Worm (Caenorhabditis elegans) whole organism, L4 larva: ENCODE measurements around the gene Y51H7C.1.
A peak's percentile ranks its signal among the peaks of the same experiment; 100 is the strongest.

Experiments used
- aly-2 ChIP-seq: sonication (generic microtip); optimal IDR thresholded peaks from 2 replicates; lab custom pipeline; 2018; ENCODE audit warnings: missing biosample characterization, missing genetic modification characterization
- ama-1 ChIP-seq: fragments of 150-350 bp; optimal IDR thresholded peaks from 2 replicates; lab custom pipeline; 2014; ENCODE audit warnings: inconsistent platforms, mixed read lengths
- dmd-9 ChIP-seq: fragments of 200-800 bp; sonication (Bioruptor generic); IDR thresholded peaks from 2 replicates; pipeline ENCODE4 v1.3.6; 2022; ENCODE audit warnings: missing genetic modification reagents, missing genetic modification characterization, missing compliant biosample characterization
- lsy-2 ChIP-seq, 2 experiments: fragments of 150-350 bp in 1 of 2; sonication (generic microtip) in 1 of 2; optimal IDR thresholded peaks; 2 replicates each; lab custom pipeline; 2014 to 2017; ENCODE audit warnings: missing biosample characterization in 2 of 2, missing genetic modification characterization in 2 of 2
- mep-1 ChIP-seq: fragments of 150-350 bp; sonication (generic microtip); optimal IDR thresholded peaks from 3 replicates; lab custom pipeline; 2014; ENCODE audit warnings: missing biosample characterization, missing genetic modification characterization
- nhr-11 ChIP-seq: fragments of 150-350 bp; optimal IDR thresholded peaks from 2 replicates; lab custom pipeline; 2014; ENCODE audit warnings: missing biosample characterization, missing genetic modification characterization
- nhr-237 ChIP-seq: sonication (generic microtip); optimal IDR thresholded peaks from 2 replicates; lab custom pipeline; 2017; ENCODE audit warnings: missing biosample characterization, missing genetic modification characterization
- nhr-28 ChIP-seq: fragments of 150-350 bp; optimal IDR thresholded peaks from 2 replicates; lab custom pipeline; 2014; ENCODE audit warnings: missing biosample characterization, missing genetic modification characterization
- pqm-1 ChIP-seq: sonication (generic microtip); optimal IDR thresholded peaks from 2 replicates; lab custom pipeline; 2017; ENCODE audit warnings: missing biosample characterization, missing genetic modification characterization
- snpc-1.2 ChIP-seq: fragments of 200-800 bp; sonication (Bioruptor generic); IDR thresholded peaks from 2 replicates; pipeline ENCODE4 v1.3.6; 2022; ENCODE audit warnings: missing genetic modification reagents, missing genetic modification characterization, missing compliant biosample characterization
- snpc-4 ChIP-seq: fragments of 150-350 bp; optimal IDR thresholded peaks from 2 replicates; lab custom pipeline; 2014; ENCODE audit warnings: missing biosample characterization, missing genetic modification characterization
- unc-62 ChIP-seq, 3 experiments: fragments of 150-350 bp in 1 of 3; sonication (generic microtip); optimal IDR thresholded peaks in 2 of 3; peaks in 1 of 3; 1 replicate in 1 of 3; 2 replicates in 2 of 3; lab custom pipeline; 2014 to 2017; ENCODE audit warnings: missing biosample characterization in 3 of 3, missing genetic modification characterization in 3 of 3, missing genetic modification reagents in 3 of 3, missing genotype in 1 of 3
- zag-1 ChIP-seq: fragments of 150-350 bp; optimal IDR thresholded peaks from 2 replicates; lab custom pipeline; 2014; ENCODE audit warnings: missing biosample characterization, missing genetic modification characterization

DNA sequence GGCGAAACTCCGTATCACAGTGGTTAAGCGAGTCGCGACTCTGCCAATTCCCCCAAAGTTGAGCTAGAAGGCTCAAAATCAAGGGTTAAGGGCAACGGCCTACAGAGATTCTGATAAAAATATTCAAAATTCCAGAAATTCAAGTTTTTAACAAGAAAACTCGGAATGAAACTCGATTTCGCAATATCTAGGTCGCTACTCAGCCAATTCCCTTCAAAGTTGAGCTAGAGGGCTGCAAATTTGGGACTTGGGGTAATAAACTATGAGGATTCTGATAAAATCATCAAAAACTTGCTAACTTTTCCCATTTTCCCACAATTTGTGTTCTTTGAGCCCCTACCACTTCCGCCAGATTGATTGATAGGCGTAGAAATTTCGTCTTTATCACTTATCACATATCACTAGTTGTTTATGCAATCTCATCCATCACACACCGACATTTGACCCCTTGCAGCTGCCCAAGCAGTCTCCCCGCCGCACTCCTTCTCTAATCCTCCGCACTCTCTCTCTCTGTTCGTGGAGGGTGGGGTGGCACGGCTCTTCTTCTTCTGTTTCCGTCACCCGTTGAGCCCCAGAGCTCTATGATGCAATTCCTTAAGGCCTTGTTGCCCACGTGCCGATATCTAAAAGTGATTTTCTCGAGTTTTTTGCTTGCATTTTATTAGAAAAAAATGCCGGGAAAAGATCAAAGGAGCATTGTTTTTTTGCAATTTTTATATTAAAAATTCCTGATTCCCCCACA is 34.3 kb downstream of the Y51H7C.1 start:
- TF ChIP-seq aly-2 (no peak), lsy-2 (tag; optimal IDR thresholded peaks at IDR 0.05; lab: Kevin White, UChicago) (peak in 1 of 2 experiments; percentile 44), nhr-237 (tag; lab: Kevin White, UChicago) (no peak), nhr-28 (no peak), ama-1 (lab: Kevin White, UChicago) (no peak), zag-1 (tag; lab: Kevin White, UChicago) (no peak), pqm-1 (tag; lab: Kevin White, UChicago) (no peak), unc-62 (GFP tag; optimal IDR thresholded peaks at IDR 0.05 in 1 of 2; lab: Kevin White, UChicago) (no peak), unc-62 (tag; optimal IDR thresholded peaks at IDR 0.05; lab: Kevin White, UChicago) (no peak), snpc-1.2 (GFP tag; lab: Robert Waterston, UW) (no peak), dmd-9 (GFP tag; lab: Robert Waterston, UW) (no peak), nhr-11 (tag; lab: Kevin White, UChicago) (peak; percentile 36), snpc-4 (tag; lab: Kevin White, UChicago) (no peak), mep-1 (tag; lab: Kevin White, UChicago) (peak; percentile 40)
